Worm (Caenorhabditis elegans) whole organism, mixed stage, embryonic: Measurements from ENCODE around the gene F41G3.19.

Experiments used
- M03D4.4 ChIP-seq: sonication (generic microtip); optimal IDR thresholded peaks from 2 replicates; lab custom pipeline; 2017; ENCODE audit warnings: mild to moderate bottlenecking, missing genetic modification characterization, missing compliant biosample characterization
- bed-3 ChIP-seq: fragments of 200-800 bp; sonication (Bioruptor generic); optimal IDR thresholded peaks from 3 replicates; lab custom pipeline; 2018; ENCODE audit warnings: mild to moderate bottlenecking, missing genetic modification characterization, moderate library complexity, missing compliant biosample characterization
- blmp-1 ChIP-seq: fragments of 150-350 bp; optimal IDR thresholded peaks from 2 replicates; lab custom pipeline; 2014; ENCODE audit warnings: missing biosample characterization, missing genetic modification characterization
- ceh-39 ChIP-seq: fragments of 150-350 bp; optimal IDR thresholded peaks from 2 replicates; lab custom pipeline; 2014; ENCODE audit warnings: missing biosample characterization, missing genetic modification characterization
- ceh-43 ChIP-seq: fragments of 200-800 bp; sonication (Bioruptor generic); optimal IDR thresholded peaks from 2 replicates; lab custom pipeline; 2018; ENCODE audit warnings: mild to moderate bottlenecking, missing genetic modification characterization, moderate library complexity, missing compliant biosample characterization
- ceh-83 ChIP-seq: fragments of 200-800 bp; sonication (Bioruptor generic); optimal IDR thresholded peaks from 2 replicates; lab custom pipeline; 2018; ENCODE audit warnings: mild to moderate bottlenecking, missing genetic modification characterization, missing compliant biosample characterization
- cnd-1 ChIP-seq: fragments of 200-800 bp; sonication (Bioruptor generic); optimal IDR thresholded peaks from 2 replicates; lab custom pipeline; 2018; ENCODE audit warnings: mild to moderate bottlenecking, missing genetic modification characterization, missing compliant biosample characterization
- flh-1 ChIP-seq: fragments of 200-800 bp; sonication (Bioruptor generic); optimal IDR thresholded peaks from 2 replicates; lab custom pipeline; 2018; ENCODE audit warnings: mild to moderate bottlenecking, missing genetic modification characterization, moderate library complexity, missing compliant biosample characterization
- ham-2 ChIP-seq: fragments of 200-800 bp; sonication (Bioruptor generic); optimal IDR thresholded peaks from 2 replicates; lab custom pipeline; 2018; ENCODE audit warnings: mild to moderate bottlenecking, missing genetic modification characterization, missing compliant biosample characterization
- hlh-1 ChIP-seq: fragments of 150-350 bp; optimal IDR thresholded peaks from 2 replicates; lab custom pipeline; 2014; ENCODE audit warnings: missing biosample characterization, missing genetic modification reagents, missing genetic modification characterization
- lin-13 ChIP-seq: fragments of 150-350 bp; optimal IDR thresholded peaks from 2 replicates; lab custom pipeline; 2014; ENCODE audit warnings: missing biosample characterization, missing genetic modification characterization
- lin-32 ChIP-seq: fragments of 200-800 bp; sonication (Bioruptor generic); optimal IDR thresholded peaks from 2 replicates; lab custom pipeline; 2018; ENCODE audit warnings: mild to moderate bottlenecking, missing genetic modification characterization, missing compliant biosample characterization
- lsy-2 ChIP-seq: fragments of 150-350 bp; optimal IDR thresholded peaks from 2 replicates; lab custom pipeline; 2014; ENCODE audit warnings: missing biosample characterization, missing genetic modification characterization
- mab-5 ChIP-seq: fragments of 150-350 bp; optimal IDR thresholded peaks from 2 replicates; lab custom pipeline; 2014; ENCODE audit warnings: missing biosample characterization, missing genetic modification characterization
- mep-1 ChIP-seq: fragments of 150-350 bp; optimal IDR thresholded peaks from 2 replicates; lab custom pipeline; 2017; ENCODE audit warnings: missing biosample characterization, missing genetic modification reagents, missing genetic modification characterization, inconsistent platforms
- nhr-12 ChIP-seq: fragments of 150-350 bp; optimal IDR thresholded peaks from 2 replicates; lab custom pipeline; 2014; ENCODE audit warnings: missing biosample characterization, missing genetic modification characterization
- nhr-2 ChIP-seq: fragments of 150-350 bp; optimal IDR thresholded peaks from 2 replicates; lab custom pipeline; 2014; ENCODE audit warnings: missing biosample characterization, missing genetic modification characterization
- pha-4 ChIP-seq: fragments of 150-350 bp; optimal IDR thresholded peaks from 2 replicates; lab custom pipeline; 2018; ENCODE audit warnings: missing biosample characterization, missing genetic modification reagents, missing genetic modification characterization
- sem-2 ChIP-seq: fragments of 200-800 bp; sonication (Bioruptor generic); optimal IDR thresholded peaks from 2 replicates; lab custom pipeline; 2018; ENCODE audit warnings: mild to moderate bottlenecking, missing genetic modification characterization, missing compliant biosample characterization
- snpc-4 ChIP-seq: fragments of 150-350 bp; optimal IDR thresholded peaks from 2 replicates; lab custom pipeline; 2014; ENCODE audit warnings: missing biosample characterization, missing genetic modification characterization
- sptf-1 ChIP-seq: sonication (generic microtip); optimal IDR thresholded peaks from 2 replicates; lab custom pipeline; 2017; ENCODE audit warnings: mild to moderate bottlenecking, missing genetic modification characterization, moderate library complexity, missing compliant biosample characterization
- tbx-8 ChIP-seq: fragments of 200-800 bp; sonication (Bioruptor generic); optimal IDR thresholded peaks from 2 replicates; lab custom pipeline; 2018; ENCODE audit warnings: mild to moderate bottlenecking, missing genetic modification characterization, moderate library complexity, missing compliant biosample characterization
- unc-120 ChIP-seq: sonication (generic microtip); optimal IDR thresholded peaks from 2 replicates; lab custom pipeline; 2017; ENCODE audit warnings: missing genetic modification characterization, missing compliant biosample characterization; ENCODE audit not compliant: poor library complexity, severe bottlenecking
- unc-62 ChIP-seq: fragments of 150-350 bp; optimal IDR thresholded peaks from 2 replicates; lab custom pipeline; 2014; ENCODE audit warnings: missing biosample characterization, missing genetic modification reagents, missing genetic modification characterization
- zip-8 ChIP-seq: fragments of 150-350 bp; optimal IDR thresholded peaks from 2 replicates; lab custom pipeline; 2014; ENCODE audit warnings: missing biosample characterization, missing genetic modification characterization
- ztf-11 ChIP-seq: fragments of 150-350 bp; optimal IDR thresholded peaks from 2 replicates; lab custom pipeline; 2014; ENCODE audit warnings: missing biosample characterization, missing genetic modification characterization

F41G3.19 gene

DNA sequence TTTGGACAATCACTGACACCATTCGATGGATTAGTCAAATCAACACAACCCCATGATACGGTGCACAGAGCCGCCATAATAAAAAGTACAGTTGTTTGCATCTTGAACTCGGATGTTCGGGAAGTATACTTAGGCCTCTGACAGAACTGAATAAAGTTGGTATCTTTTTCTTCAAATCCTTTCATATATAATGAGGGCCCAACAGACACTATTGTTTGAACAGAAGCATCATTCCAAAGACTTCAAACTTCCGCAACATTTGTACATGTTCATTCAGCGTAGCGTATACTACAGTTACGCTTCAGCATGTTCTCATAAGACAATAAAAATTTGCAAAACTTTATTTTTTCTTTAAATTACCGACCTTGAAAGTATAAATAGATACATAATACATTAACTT lies at the start of gene F41G3.19:
Gene F41G3.19 (minus strand): TSS at position 101 of the 400 bp plus-strand sequence.
- TF ChIP-seq bed-3 (GFP tag; lab: Kevin White, UChicago) (no peak), lin-32 (GFP tag; lab: Kevin White, UChicago) (no peak), mep-1 (tag; lab: Kevin White, UChicago) (no peak), hlh-1 (tag; lab: Kevin White, UChicago) (no peak)
- TF ChIP-seq, all 35 proteins: peak for 0

DNA sequence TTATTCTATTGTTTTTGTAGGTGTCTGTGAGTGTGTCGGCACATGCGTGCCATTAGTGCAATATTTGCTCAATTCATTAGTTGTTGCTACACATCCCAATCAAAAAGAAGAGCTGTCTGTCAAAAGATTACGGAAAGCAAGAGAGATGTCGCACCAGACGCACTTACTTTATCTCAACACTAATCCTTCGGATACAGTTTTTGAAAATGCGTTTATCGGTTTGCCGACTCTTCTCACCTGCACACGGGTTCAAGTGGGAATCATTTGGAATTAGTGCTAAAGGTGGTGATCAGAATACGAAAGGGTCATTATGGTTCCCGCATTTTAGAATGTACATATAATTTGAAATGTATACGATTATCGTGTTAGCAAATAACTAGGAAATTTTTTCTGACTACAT lies 49.3 kb upstream of the F41G3.19 start:
- no peak for TF ChIP-seq flh-1 (GFP tag; lab: Kevin White, UChicago)
- peak; percentile 53 for TF ChIP-seq nhr-2
- TF ChIP-seq ceh-39 (tag; lab: Kevin White, UChicago) = no peak
- TF ChIP-seq, all 35 proteins: peak for 1

DNA sequence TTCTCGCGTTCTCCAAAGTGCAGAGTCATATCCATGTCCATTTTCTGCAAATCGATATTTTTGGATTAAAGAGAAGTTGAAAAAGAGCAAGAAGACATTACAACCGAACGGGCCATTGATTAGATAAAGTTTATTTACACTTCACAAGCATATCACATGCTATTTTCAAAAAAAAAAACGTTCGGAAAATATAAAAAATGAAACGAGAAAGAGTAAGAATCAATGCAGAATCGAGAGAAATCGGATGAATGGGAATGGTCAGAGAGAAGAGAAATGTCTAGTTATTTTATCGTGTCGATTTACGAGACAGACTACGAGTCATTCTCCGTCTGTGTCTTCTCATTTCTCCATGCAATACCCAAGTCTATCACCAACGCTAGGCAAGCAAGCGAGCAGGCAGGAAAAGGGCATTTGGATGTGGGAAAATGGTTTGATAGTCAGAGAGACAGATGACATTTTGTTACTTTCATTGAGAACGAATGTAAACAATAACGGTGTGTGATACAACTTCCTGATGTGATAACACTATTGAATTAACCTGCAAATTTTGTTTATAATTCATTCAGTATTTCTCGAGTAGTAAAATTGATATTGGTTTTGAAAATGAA lies 48.3 kb upstream of the F41G3.19 start, which contains the start of gene F31E8.4:
Gene F31E8.4 (minus strand): TSS at position 51 of the 608 bp plus-strand sequence.
- TF ChIP-seq ham-2 (no peak), ceh-43 (GFP tag; lab: Kevin White, UChicago) (no peak), tbx-8 (GFP tag; lab: Kevin White, UChicago) (no peak), unc-120 (tag; lab: Kevin White, UChicago) (no peak), ztf-11 (tag; lab: Kevin White, UChicago) (no peak), lsy-2 (tag; lab: Kevin White, UChicago) (no peak), snpc-4 (tag; lab: Kevin White, UChicago) (no peak), pha-4 (tag; lab: Kevin White, UChicago) (no peak), flh-1 (GFP tag; lab: Kevin White, UChicago) (no peak), nhr-2 (no peak), nhr-12 (tag; lab: Kevin White, UChicago) (no peak), ceh-83 (no peak), ceh-39 (tag; lab: Kevin White, UChicago) (no peak), mab-5 (no peak), cnd-1 (tag; lab: Kevin White, UChicago) (no peak), sptf-1 (tag; lab: Kevin White, UChicago) (no peak)

DNA sequence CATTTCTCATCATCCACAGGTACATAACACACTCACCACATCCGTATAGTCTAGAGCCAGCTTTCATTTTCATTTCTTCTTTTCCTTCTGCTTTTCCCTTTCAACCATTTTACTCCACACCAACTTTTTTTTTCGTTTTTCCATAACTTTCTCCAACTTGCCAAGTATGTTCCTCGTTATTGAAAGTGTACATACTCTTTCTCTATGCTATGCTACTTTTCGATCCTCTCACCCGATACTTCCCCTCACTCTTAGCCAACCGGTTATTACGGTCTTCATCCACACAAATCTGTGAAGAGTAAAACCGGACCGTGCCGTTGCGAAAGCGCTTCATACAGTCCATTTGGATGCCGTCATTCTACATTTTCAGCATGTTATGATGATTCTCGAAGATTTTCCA lies 40.0 kb upstream of the F41G3.19 start, which contains the start of gene T13C2.2:
Gene T13C2.2 (plus strand): TSS at position 301 of the 400 bp plus-strand sequence.
- TF ChIP-seq lin-13 (tag; lab: Kevin White, UChicago) = no peak
- no peak for TF ChIP-seq ztf-11 (tag; lab: Kevin White, UChicago)
- no peak for TF ChIP-seq unc-62 (GFP tag; lab: Kevin White, UChicago)
- no peak for TF ChIP-seq M03D4.4 (tag; lab: Kevin White, UChicago)
- TF ChIP-seq lin-32 (GFP tag; lab: Kevin White, UChicago) = no peak
- TF ChIP-seq mep-1 (tag; lab: Kevin White, UChicago) = no peak
- no peak for TF ChIP-seq bed-3 (GFP tag; lab: Kevin White, UChicago)
- no peak for TF ChIP-seq sptf-1 (tag; lab: Kevin White, UChicago)
- TF ChIP-seq pha-4 (tag; lab: Kevin White, UChicago) = no peak

DNA sequence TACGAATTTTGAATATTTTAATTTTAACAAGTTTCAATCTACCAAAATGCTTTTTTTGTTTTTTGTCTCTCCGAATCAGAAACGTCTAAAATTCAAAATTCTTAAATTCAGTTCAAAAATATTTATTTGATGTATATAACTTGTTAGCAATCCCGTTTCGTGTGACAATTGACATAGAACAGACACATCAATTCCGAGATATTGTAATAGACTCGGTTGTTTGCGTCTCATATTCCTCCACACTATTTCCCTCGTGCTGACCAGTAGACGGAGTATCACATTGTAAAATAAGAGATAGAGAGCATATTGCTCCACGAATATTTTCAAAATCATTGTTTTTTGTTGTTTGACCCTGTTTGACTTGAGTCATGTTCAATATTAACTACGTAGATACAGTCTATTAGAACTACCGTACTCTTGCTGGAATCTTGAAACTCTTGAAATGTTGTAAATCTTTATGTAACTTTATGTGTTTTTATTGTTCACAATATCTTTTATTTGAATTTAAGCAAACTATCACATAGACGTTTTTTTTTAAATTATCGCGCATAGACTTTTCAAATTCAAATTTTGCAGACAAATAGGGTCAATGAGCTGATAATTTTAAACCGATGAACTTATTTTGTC lies 36.9 kb upstream of the F41G3.19 start, which contains the start of gene T13C2.3:
Gene T13C2.3 (plus strand): TSS at position 577 of the 627 bp plus-strand sequence.
- peak; percentile 66 for TF ChIP-seq hlh-1 (tag; lab: Kevin White, UChicago)
- no peak for TF ChIP-seq blmp-1
- peak; percentile 51 for TF ChIP-seq unc-62 (GFP tag; lab: Kevin White, UChicago)

DNA sequence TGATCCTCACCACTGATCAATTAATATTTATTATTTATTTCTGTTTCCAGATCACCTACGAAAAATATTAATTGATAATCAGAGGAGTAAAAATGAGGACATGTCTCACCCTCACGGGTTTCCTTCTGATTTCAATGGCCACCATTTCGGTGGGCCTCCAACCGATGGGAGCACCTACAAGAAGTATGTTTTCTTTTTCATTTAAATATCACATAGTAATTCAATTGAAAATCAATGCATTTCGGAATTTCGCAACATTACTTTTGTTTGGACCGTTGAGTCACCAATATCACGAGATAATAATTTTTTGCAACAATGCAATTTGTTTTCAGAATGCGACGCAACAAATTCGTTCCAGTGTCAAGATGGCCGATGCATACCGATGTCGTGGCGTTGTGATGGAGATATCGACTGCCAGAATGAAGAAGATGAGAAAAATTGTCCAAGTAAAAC lies 31.5 kb upstream of the F41G3.19 start, which contains the start of gene gldi-2:
Gene gldi-2 (plus strand): TSS at position 51 of the 453 bp plus-strand sequence.
- no peak for TF ChIP-seq sem-2 (GFP tag; lab: Kevin White, UChicago)
- TF ChIP-seq pha-4 (tag; lab: Kevin White, UChicago) = no peak
- no peak for TF ChIP-seq sptf-1 (tag; lab: Kevin White, UChicago)
- no peak for TF ChIP-seq ceh-83
- no peak for TF ChIP-seq cnd-1 (tag; lab: Kevin White, UChicago)
- TF ChIP-seq mab-5 = no peak
- TF ChIP-seq zip-8 (tag; lab: Kevin White, UChicago) = no peak
